Worm (Caenorhabditis elegans) whole organism, L4 larva: Measurements from ENCODE around the gene F10D2.16.

Experiments
- D1046.2 ChIP-seq: fragments of 200-800 bp; sonication (Bioruptor generic); IDR thresholded peaks from 2 replicates; pipeline ENCODE4 v1.3.6; 2022; ENCODE audit warnings: missing genetic modification characterization, missing compliant biosample characterization
- lir-3 ChIP-seq: sonication (generic microtip); optimal IDR thresholded peaks from 2 replicates; lab custom pipeline; 2016; ENCODE audit warnings: mild to moderate bottlenecking, missing genetic modification characterization, missing compliant biosample characterization
- mdt-29 ChIP-seq: fragments of 200-800 bp; sonication (Bioruptor generic); IDR thresholded peaks from 2 replicates; pipeline ENCODE4 v1.3.6; 2022; ENCODE audit warnings: missing genetic modification reagents, missing genetic modification characterization, missing compliant biosample characterization
- unc-62 ChIP-seq, 3 experiments: fragments of 150-350 bp in 1 of 3; sonication (generic microtip); optimal IDR thresholded peaks in 2 of 3; peaks in 1 of 3; 1 replicate in 1 of 3; 2 replicates in 2 of 3; lab custom pipeline; 2014 to 2017; ENCODE audit warnings: missing biosample characterization in 3 of 3, missing genetic modification characterization in 3 of 3, missing genetic modification reagents in 3 of 3, missing genotype in 1 of 3

DNA sequence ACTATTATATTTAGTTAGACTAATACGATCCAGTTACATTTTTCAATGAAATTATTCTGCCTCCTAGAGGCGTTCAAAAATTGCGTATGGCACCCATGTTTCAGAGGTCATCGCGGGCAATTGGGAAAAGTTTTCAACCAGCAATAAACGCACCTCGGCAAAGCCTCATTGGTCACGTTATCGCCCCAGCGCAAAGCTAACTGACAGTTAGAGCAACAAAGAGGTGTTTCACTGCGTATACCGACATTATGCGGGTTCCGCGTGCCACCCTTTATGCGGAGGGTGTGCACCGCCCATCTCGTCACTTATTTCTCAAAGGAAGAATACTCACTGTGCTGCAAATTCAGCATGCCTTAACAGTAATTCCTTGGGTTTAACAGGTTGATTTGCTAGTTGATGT lies 8.6 kb downstream of the F10D2.16 start:
- no peak for TF ChIP-seq mdt-29 (GFP tag; lab: Robert Waterston, UW)
- no peak for TF ChIP-seq unc-62 (GFP tag; optimal IDR thresholded peaks at IDR 0.05 in 1 of 2; lab: Kevin White, UChicago)
- TF ChIP-seq unc-62 (tag; optimal IDR thresholded peaks at IDR 0.05; lab: Kevin White, UChicago), result no peak
- no peak for TF ChIP-seq D1046.2 (GFP tag; lab: Robert Waterston, UW)
- no peak for TF ChIP-seq lir-3
